Worm (Caenorhabditis elegans) whole organism, L4 larva: ENCODE results near the gene Y54G2A.16.
A peak's percentile ranks its signal among the peaks of the same experiment; 100 is the strongest.
"Not testable (repeated sequence)": the region's sequence is repeated elsewhere in the genome, so short reads cannot be mapped to it uniquely, and the experiment has no call there.

Experiments
- D1046.2 ChIP-seq: fragments of 200-800 bp; sonication (Bioruptor generic); IDR thresholded peaks from 2 replicates; pipeline ENCODE4 v1.3.6; 2022; ENCODE audit warnings: missing genetic modification characterization, missing compliant biosample characterization
- F26F4.8 ChIP-seq: fragments of 200-800 bp; sonication (Bioruptor generic); conservative IDR thresholded peaks from 2 replicates; pipeline ENCODE4 v1.3.6; 2022; ENCODE audit warnings: missing genetic modification characterization, missing compliant biosample characterization
- F44E2.7 ChIP-seq: fragments of 200-800 bp; sonication (Bioruptor generic); IDR thresholded peaks from 2 replicates; pipeline ENCODE4 v2.1.2; 2022; ENCODE audit warnings: missing genetic modification characterization, missing compliant biosample characterization
- F49E8.2 ChIP-seq: sonication (generic microtip); optimal IDR thresholded peaks from 2 replicates; lab custom pipeline; 2016; ENCODE audit warnings: missing compliant biosample characterization, mild to moderate bottlenecking, missing genetic modification characterization, borderline replicate concordance
- Y48G9A.11 ChIP-seq: fragments of 200-800 bp; sonication (Bioruptor generic); IDR thresholded peaks from 2 replicates; pipeline ENCODE4 v1.3.6; 2022; ENCODE audit warnings: missing genetic modification reagents, missing genetic modification characterization, missing compliant biosample characterization
- ZK546.5 ChIP-seq, 2 experiments: sonication (generic microtip); optimal IDR thresholded peaks; 2 replicates each; lab custom pipeline; 2017; ENCODE audit warnings: missing biosample characterization in 2 of 2, missing genetic modification characterization in 2 of 2
- aly-2 ChIP-seq: sonication (generic microtip); optimal IDR thresholded peaks from 2 replicates; lab custom pipeline; 2018; ENCODE audit warnings: missing biosample characterization, missing genetic modification characterization
- attf-4 ChIP-seq: sonication (generic microtip); optimal IDR thresholded peaks from 3 replicates; lab custom pipeline; 2017; ENCODE audit warnings: missing biosample characterization, missing genetic modification characterization
- ceh-20 ChIP-seq: fragments of 200-800 bp; sonication (Bioruptor generic); IDR thresholded peaks from 2 replicates; pipeline ENCODE4 v1.3.6; 2022; ENCODE audit warnings: missing genetic modification reagents, missing genetic modification characterization, missing compliant biosample characterization
- ceh-32 ChIP-seq: sonication (generic microtip); optimal IDR thresholded peaks from 2 replicates; lab custom pipeline; 2016; ENCODE audit warnings: mild to moderate bottlenecking, missing genetic modification characterization, missing compliant biosample characterization; ENCODE audit not compliant: poor library complexity
- ces-1 ChIP-seq: fragments of 150-350 bp; sonication (generic microtip); optimal IDR thresholded peaks from 4 replicates; lab custom pipeline; 2014; ENCODE audit warnings: missing biosample characterization, missing genetic modification reagents, missing genetic modification characterization
- daf-16 ChIP-seq, 3 experiments: sonication (generic microtip); optimal IDR thresholded peaks; 2 replicates each; lab custom pipeline; 2016 to 2017; ENCODE audit warnings: missing genetic modification characterization in 3 of 3, missing genetic modification reagents in 3 of 3, mild to moderate bottlenecking in 2 of 3, missing compliant biosample characterization in 2 of 3, missing biosample characterization in 1 of 3, moderate library complexity in 1 of 3
- dmd-6 ChIP-seq: fragments of 200-800 bp; sonication (Bioruptor generic); IDR thresholded peaks from 2 replicates; pipeline ENCODE4 v1.3.6; 2022; ENCODE audit warnings: missing genetic modification reagents, missing genetic modification characterization, missing compliant biosample characterization
- dpl-1 ChIP-seq: fragments of 150-350 bp; optimal IDR thresholded peaks from 2 replicates; lab custom pipeline; 2014; ENCODE audit warnings: missing biosample characterization, missing genetic modification reagents, missing genetic modification characterization
- dve-1 ChIP-seq: sonication (generic microtip); optimal IDR thresholded peaks from 2 replicates; lab custom pipeline; 2017; ENCODE audit warnings: antibody characterized with exemption, mild to moderate bottlenecking, missing genetic modification characterization, missing compliant biosample characterization; ENCODE audit not compliant: insufficient read depth
- egl-27 ChIP-seq: sonication (generic microtip); optimal IDR thresholded peaks from 3 replicates; lab custom pipeline; 2017; ENCODE audit warnings: missing biosample characterization, missing genetic modification reagents, missing genetic modification characterization
- hlh-11 ChIP-seq: fragments of 200-800 bp; sonication (Bioruptor generic); optimal IDR thresholded peaks from 2 replicates; lab custom pipeline; 2018; ENCODE audit warnings: mild to moderate bottlenecking, missing genetic modification characterization, missing compliant biosample characterization
- lin-38 ChIP-seq: fragments of 200-800 bp; sonication (Bioruptor generic); IDR thresholded peaks from 2 replicates; pipeline ENCODE4 v1.3.6; 2022; ENCODE audit warnings: missing genetic modification reagents, missing genetic modification characterization, missing compliant biosample characterization
- mep-1 ChIP-seq: fragments of 150-350 bp; sonication (generic microtip); optimal IDR thresholded peaks from 3 replicates; lab custom pipeline; 2014; ENCODE audit warnings: missing biosample characterization, missing genetic modification characterization
- mes-2 ChIP-seq: sonication (generic microtip); optimal IDR thresholded peaks from 2 replicates; lab custom pipeline; 2016; ENCODE audit warnings: missing genotype, mild to moderate bottlenecking, missing genetic modification characterization, missing compliant biosample characterization; ENCODE audit not compliant: poor library complexity, severe bottlenecking
- nhr-111 ChIP-seq: fragments of 200-800 bp; sonication (Bioruptor generic); optimal IDR thresholded peaks from 2 replicates; lab custom pipeline; 2018; ENCODE audit warnings: mild to moderate bottlenecking, missing genetic modification characterization, missing compliant biosample characterization
- nhr-25 ChIP-seq: sonication (generic microtip); optimal IDR thresholded peaks from 2 replicates; lab custom pipeline; 2017; ENCODE audit warnings: missing genetic modification characterization, mild to moderate bottlenecking, missing compliant biosample characterization, antibody characterized with exemption, moderate library complexity, borderline replicate concordance; ENCODE audit not compliant: insufficient read depth
- nhr-28 ChIP-seq: fragments of 150-350 bp; optimal IDR thresholded peaks from 2 replicates; lab custom pipeline; 2014; ENCODE audit warnings: missing biosample characterization, missing genetic modification characterization
- nhr-41 ChIP-seq: fragments of 200-800 bp; sonication (Bioruptor generic); IDR thresholded peaks from 2 replicates; pipeline ENCODE4 v1.3.6; 2022; ENCODE audit warnings: missing genetic modification reagents, missing genetic modification characterization, missing compliant biosample characterization
- nhr-6 ChIP-seq: fragments of 150-350 bp; optimal IDR thresholded peaks from 2 replicates; lab custom pipeline; 2014; ENCODE audit warnings: missing biosample characterization, missing genetic modification characterization
- nhr-76 ChIP-seq: fragments of 150-350 bp; optimal IDR thresholded peaks from 2 replicates; lab custom pipeline; 2014; ENCODE audit warnings: missing biosample characterization, missing genetic modification characterization
- pha-4 ChIP-seq, 2 experiments: fragments of 150-350 bp in 1 of 2; fragments of 200-800 bp in 1 of 2; sonication (Bioruptor generic) in 1 of 2; IDR thresholded peaks in 1 of 2; optimal IDR thresholded peaks in 1 of 2; 2 replicates each; pipeline versions ENCODE4 v1.3.6 to Lab custom; 2014 to 2022; ENCODE audit warnings: missing genetic modification characterization in 2 of 2, missing genetic modification reagents in 2 of 2, missing biosample characterization in 1 of 2, missing compliant biosample characterization in 1 of 2
- snpc-1.2 ChIP-seq: fragments of 200-800 bp; sonication (Bioruptor generic); IDR thresholded peaks from 2 replicates; pipeline ENCODE4 v1.3.6; 2022; ENCODE audit warnings: missing genetic modification reagents, missing genetic modification characterization, missing compliant biosample characterization
- snpc-4 ChIP-seq: fragments of 150-350 bp; optimal IDR thresholded peaks from 2 replicates; lab custom pipeline; 2014; ENCODE audit warnings: missing biosample characterization, missing genetic modification characterization
- spr-3 ChIP-seq: fragments of 200-800 bp; sonication (Bioruptor generic); optimal IDR thresholded peaks from 2 replicates; lab custom pipeline; 2018; ENCODE audit warnings: mild to moderate bottlenecking, missing genetic modification characterization, missing compliant biosample characterization
- tra-1 ChIP-seq: fragments of 200-800 bp; sonication (Bioruptor generic); IDR thresholded peaks from 2 replicates; pipeline ENCODE4 v1.3.6; 2022; ENCODE audit warnings: missing genetic modification reagents, missing genetic modification characterization, missing compliant biosample characterization
- unc-62 ChIP-seq, 3 experiments: fragments of 150-350 bp in 1 of 3; sonication (generic microtip); optimal IDR thresholded peaks in 2 of 3; peaks in 1 of 3; 1 replicate in 1 of 3; 2 replicates in 2 of 3; lab custom pipeline; 2014 to 2017; ENCODE audit warnings: missing biosample characterization in 3 of 3, missing genetic modification characterization in 3 of 3, missing genetic modification reagents in 3 of 3, missing genotype in 1 of 3
- vab-7 ChIP-seq: fragments of 200-800 bp; sonication (Bioruptor generic); IDR thresholded peaks from 2 replicates; pipeline ENCODE4 v1.3.6; 2022; ENCODE audit warnings: missing genetic modification reagents, missing genetic modification characterization, missing compliant biosample characterization
- zfp-2 ChIP-seq: sonication (generic microtip); optimal IDR thresholded peaks from 2 replicates; lab custom pipeline; 2016; ENCODE audit warnings: mild to moderate bottlenecking, missing genetic modification characterization, missing compliant biosample characterization
- zip-11 ChIP-seq: fragments of 200-800 bp; sonication (Bioruptor generic); IDR thresholded peaks from 2 replicates; pipeline ENCODE4 v1.3.6; 2022; ENCODE audit warnings: missing genetic modification characterization, missing compliant biosample characterization
- zip-2 ChIP-seq: fragments of 150-350 bp; optimal IDR thresholded peaks from 2 replicates; lab custom pipeline; 2014; ENCODE audit warnings: missing biosample characterization, missing genetic modification characterization

Y54G2A.16 gene

ce11 chrIV:2894630-2895029 lies 30.0 kb upstream of the Y54G2A.16 start, which contains the start of gene Y54G2A.19:
Gene Y54G2A.19 (minus strand): TSS chrIV:2894730.
- not testable (repeated sequence) for TF ChIP-seq daf-16 (GFP tag; optimal IDR thresholded peaks at IDR 0.05; lab: Kevin White, UChicago); daf-16 (tag; optimal IDR thresholded peaks at IDR 0.05; lab: Kevin White, UChicago); aly-2 (tag; lab: Kevin White, UChicago); spr-3 (GFP tag; lab: Kevin White, UChicago)

ce11 chrIV:2893486-2893842 lies 28.8 kb upstream of the Y54G2A.16 start:
- no peak for TF ChIP-seq nhr-41
- TF ChIP-seq F44E2.7 (GFP tag; lab: Robert Waterston, UW), result no peak
- no peak for TF ChIP-seq snpc-4 (tag; lab: Kevin White, UChicago)
- TF ChIP-seq nhr-111 (GFP tag; lab: Kevin White, UChicago), result no peak
- no peak for TF ChIP-seq pha-4 (GFP tag; IDR thresholded peaks at IDR 0.05; lab: Robert Waterston, UW)
- no peak for TF ChIP-seq pha-4 (tag; optimal IDR thresholded peaks at IDR 0.05; lab: Kevin White, UChicago)
- no peak for TF ChIP-seq nhr-76
- TF ChIP-seq F49E8.2, result peak; percentile 4
- TF ChIP-seq zip-11 (GFP tag; lab: Robert Waterston, UW), result no peak
- no peak for TF ChIP-seq ceh-32 (tag; lab: Kevin White, UChicago)
- no peak for TF ChIP-seq nhr-6
- no peak for TF ChIP-seq D1046.2
- TF ChIP-seq mep-1 (tag; lab: Kevin White, UChicago), result no peak
- no peak for TF ChIP-seq F26F4.8 (GFP tag; lab: Robert Waterston, UW)
- TF ChIP-seq Y48G9A.11 (GFP tag; lab: Robert Waterston, UW), result 0 out of 2 replicates have a peak, but pooled peaks have one; percentile 32
- no peak for TF ChIP-seq zfp-2 (tag; lab: Kevin White, UChicago)
- no peak for TF ChIP-seq mes-2
- TF ChIP-seq ces-1 (GFP tag; lab: Kevin White, UChicago), result no peak
- peak; percentile 31; the same call in 1 of the 2 replicates for TF ChIP-seq lin-38 (GFP tag; lab: Robert Waterston, UW)
- TF ChIP-seq, all 104 proteins: peak for 3

ce11 chrIV:2892787-2893485 lies 28.3 kb upstream of the Y54G2A.16 start:
- TF ChIP-seq ceh-20 (no peak), dpl-1 (no peak), vab-7 (GFP tag; lab: Robert Waterston, UW) (no peak), tra-1 (no peak), attf-4 (no peak), ZK546.5 (tag; optimal IDR thresholded peaks at IDR 0.05; lab: Kevin White, UChicago) (no peak), zip-2 (tag; lab: Kevin White, UChicago) (no peak), mes-2 (peak; percentile 5), daf-16 (GFP tag; optimal IDR thresholded peaks at IDR 0.05; lab: Kevin White, UChicago) (no peak), daf-16 (tag; optimal IDR thresholded peaks at IDR 0.05; lab: Kevin White, UChicago) (peak; percentile 10), snpc-1.2 (GFP tag; lab: Robert Waterston, UW) (no peak)

ce11 chrIV:2892395-2892786 lies 27.7 kb upstream of the Y54G2A.16 start, which contains the start of gene Y54G2A.18:
Gene Y54G2A.18 (minus strand): TSS chrIV:2892495.
- TF ChIP-seq daf-16 (GFP tag; optimal IDR thresholded peaks at IDR 0.05; lab: Kevin White, UChicago), result no peak
- TF ChIP-seq daf-16 (tag; optimal IDR thresholded peaks at IDR 0.05; lab: Kevin White, UChicago), result peak; percentile 83
- 0 out of 2 replicates have a peak, but pooled peaks have one; percentile 20 for TF ChIP-seq lin-38 (GFP tag; lab: Robert Waterston, UW)
- no peak for TF ChIP-seq mep-1 (tag; lab: Kevin White, UChicago)
- TF ChIP-seq dve-1, result peak; percentile 39
- TF ChIP-seq nhr-76, result no peak
- peak; percentile 14; the same call in 1 of the 2 replicates for TF ChIP-seq dmd-6 (GFP tag; lab: Robert Waterston, UW)
- peak in 1 of 2 experiments; percentile 28 for TF ChIP-seq unc-62 (GFP tag; optimal IDR thresholded peaks at IDR 0.05 in 1 of 2; lab: Kevin White, UChicago)
- TF ChIP-seq unc-62 (tag; optimal IDR thresholded peaks at IDR 0.05; lab: Kevin White, UChicago), result no peak
- TF ChIP-seq nhr-25 (tag; lab: Kevin White, UChicago), result no peak
- no peak for TF ChIP-seq egl-27 (tag; lab: Kevin White, UChicago)
- peak; percentile 22 for TF ChIP-seq nhr-28
- TF ChIP-seq hlh-11, result peak; percentile 1
